In the genomic region with DNA sequence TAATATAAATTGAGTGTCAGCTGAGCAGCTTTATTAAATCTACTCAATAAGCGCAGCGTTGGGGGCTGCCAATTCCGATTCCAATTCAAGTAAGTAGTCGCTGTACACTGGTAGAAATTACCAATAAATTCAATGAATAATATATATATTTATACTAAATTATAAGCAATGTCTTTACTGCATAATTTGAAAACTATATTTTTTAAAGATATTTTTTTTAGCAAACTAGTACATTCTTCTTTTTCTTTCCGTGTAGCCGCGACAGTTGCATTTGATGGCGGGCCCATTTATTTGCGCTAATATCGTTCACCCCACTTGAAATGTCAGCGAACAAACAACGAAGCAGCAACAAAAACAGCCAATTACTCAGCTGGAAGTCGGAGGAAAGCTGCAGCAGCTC, we compare ENCODE assay signal across 1 fruit fly cellular context.
TF ChIP-seq lines count a peak whose summit lies in the region.

No protein-coding gene starts in this region.

TF ChIP-seq in whole organism, embryonic, 481 proteins besides CTCF, POLR2A, EP300 and RAD21 (continued from another document and continues in another):
- no peak for TF ChIP-seq CG1792 (GFP tag; optimal IDR thresholded peaks at IDR 0.05; lab: Kevin White, UChicago)
- TF ChIP-seq CG43689 (GFP tag; IDR thresholded peaks at IDR 0.05; lab: Robert Waterston, UW) = peak; percentile 47; the same call in 1 of the 2 replicates
- TF ChIP-seq CG4730 (GFP tag; IDR thresholded peaks at IDR 0.05; lab: Robert Waterston, UW) = no peak; the same call in 1 of the 2 replicates
- TF ChIP-seq mirr (GFP tag; optimal IDR thresholded peaks at IDR 0.05; lab: Kevin White, UChicago) = no peak
- TF ChIP-seq Atf-2 (GFP tag; optimal IDR thresholded peaks at IDR 0.05; lab: Kevin White, UChicago) = no peak
- TF ChIP-seq cg (GFP tag; optimal IDR thresholded peaks at IDR 0.05; lab: Kevin White, UChicago) = no peak
- TF ChIP-seq CoRest (tag; optimal IDR thresholded peaks at IDR 0.05; lab: Kevin White, UChicago) = peak; percentile 54
- peak; percentile 72 for TF ChIP-seq Ptx1 (GFP tag; IDR thresholded peaks at IDR 0.05; lab: Robert Waterston, UW)
- peak; percentile 74 for TF ChIP-seq dmrt99B (tag; optimal IDR thresholded peaks at IDR 0.05; lab: Kevin White, UChicago)
- peak; percentile 49; the same call in 1 of the 3 replicates for TF ChIP-seq Optix (GFP tag; IDR thresholded peaks at IDR 0.05; lab: Robert Waterston, UW)
- peak; percentile 61 for TF ChIP-seq Asciz (GFP tag; optimal IDR thresholded peaks at IDR 0.05; lab: Kevin White, UChicago)
- no peak for TF ChIP-seq CHES-1-like (GFP tag; optimal IDR thresholded peaks at IDR 0.05; lab: Kevin White, UChicago)
- no peak for TF ChIP-seq Nf-YC (tag; optimal IDR thresholded peaks at IDR 0.05; lab: Kevin White, UChicago)
- TF ChIP-seq CG4328 (GFP tag; optimal IDR thresholded peaks at IDR 0.05; lab: Kevin White, UChicago) = no peak
- peak; percentile 58; the same call in 1 of the 3 replicates for TF ChIP-seq ken (GFP tag; IDR thresholded peaks at IDR 0.05; lab: Robert Waterston, UW)
- peak; percentile 30 for TF ChIP-seq NfI (GFP tag; optimal IDR thresholded peaks at IDR 0.05; lab: Kevin White, UChicago)
- TF ChIP-seq corto (GFP tag; optimal IDR thresholded peaks at IDR 0.05; lab: Kevin White, UChicago) = no peak
- TF ChIP-seq CG13424 (tag; optimal IDR thresholded peaks at IDR 0.05; lab: Kevin White, UChicago) = peak; percentile 50
- TF ChIP-seq sqz (GFP tag; optimal IDR thresholded peaks at IDR 0.05; lab: Kevin White, UChicago) = no peak
- TF ChIP-seq CG17829 (tag; optimal IDR thresholded peaks at IDR 0.05; lab: Kevin White, UChicago) = peak; percentile 55
- TF ChIP-seq CG17186 (GFP tag; optimal IDR thresholded peaks at IDR 0.05; lab: Kevin White, UChicago) = no peak
- peak; percentile 61 for TF ChIP-seq CG4424 (GFP tag; optimal IDR thresholded peaks at IDR 0.05; lab: Kevin White, UChicago)
- no peak for TF ChIP-seq ab (GFP tag; optimal IDR thresholded peaks at IDR 0.05; lab: Kevin White, UChicago)
- TF ChIP-seq row (GFP tag; IDR thresholded peaks at IDR 0.05; lab: Robert Waterston, UW) = peak; percentile 72
- TF ChIP-seq Ssrp (tag; optimal IDR thresholded peaks at IDR 0.05; lab: Kevin White, UChicago) = peak; percentile 64
- TF ChIP-seq HLHmδ (GFP tag; optimal IDR thresholded peaks at IDR 0.05; lab: Kevin White, UChicago) = no peak
- no peak for TF ChIP-seq Antp (GFP tag; optimal IDR thresholded peaks at IDR 0.05; lab: Kevin White, UChicago)
- no peak for TF ChIP-seq BEAF-32 (GFP tag; optimal IDR thresholded peaks at IDR 0.05; lab: Kevin White, UChicago)
- TF ChIP-seq CG9215 (GFP tag; IDR thresholded peaks at IDR 0.05; lab: Robert Waterston, UW) = no peak
- no peak for TF ChIP-seq cad (GFP tag; optimal IDR thresholded peaks at IDR 0.05; lab: Kevin White, UChicago)
- no peak for TF ChIP-seq B-H2 (GFP tag; optimal IDR thresholded peaks at IDR 0.05; lab: Kevin White, UChicago)
- peak; percentile 75 for TF ChIP-seq CG12391 (tag; optimal IDR thresholded peaks at IDR 0.05; lab: Kevin White, UChicago)
- no peak for TF ChIP-seq psq (GFP tag; optimal IDR thresholded peaks at IDR 0.05; lab: Kevin White, UChicago)
- TF ChIP-seq CG1529 (GFP tag; optimal IDR thresholded peaks at IDR 0.05; lab: Kevin White, UChicago) = no peak
- no peak; the same call in 1 of the 2 replicates for TF ChIP-seq Awh (GFP tag; IDR thresholded peaks at IDR 0.05; lab: Robert Waterston, UW)
- peak; percentile 29 for TF ChIP-seq HHEX (GFP tag; optimal IDR thresholded peaks at IDR 0.05; lab: Kevin White, UChicago)
- TF ChIP-seq inv (GFP tag; IDR thresholded peaks at IDR 0.05; lab: Robert Waterston, UW; ENCODE audit: partially characterized antibody) = no peak
- TF ChIP-seq fd102C (GFP tag; optimal IDR thresholded peaks at IDR 0.05; lab: Kevin White, UChicago) = no peak
- TF ChIP-seq run (tag; optimal IDR thresholded peaks at IDR 0.05; lab: Kevin White, UChicago) = no peak
- TF ChIP-seq CG31365 (tag; optimal IDR thresholded peaks at IDR 0.05; lab: Kevin White, UChicago) = no peak
- TF ChIP-seq maf-S (GFP tag; optimal IDR thresholded peaks at IDR 0.05; lab: Kevin White, UChicago) = no peak
- no peak for TF ChIP-seq schlank (tag; optimal IDR thresholded peaks at IDR 0.05; lab: Kevin White, UChicago)
- no peak for TF ChIP-seq abd-A (tag; optimal IDR thresholded peaks at IDR 0.05; lab: Kevin White, UChicago)
- no peak for TF ChIP-seq CG2120 (GFP tag; optimal IDR thresholded peaks at IDR 0.05; lab: Kevin White, UChicago)
- TF ChIP-seq TFAM (GFP tag; optimal IDR thresholded peaks at IDR 0.05; lab: Kevin White, UChicago) = no peak
- peak; percentile 8 for TF ChIP-seq Jarid2 (GFP tag; optimal IDR thresholded peaks at IDR 0.05; lab: Kevin White, UChicago)
- TF ChIP-seq Bdp1 (GFP tag; optimal IDR thresholded peaks at IDR 0.05; lab: Kevin White, UChicago) = no peak
- TF ChIP-seq caup (GFP tag; optimal IDR thresholded peaks at IDR 0.05; lab: Kevin White, UChicago; ENCODE audit: severe bottlenecking) = peak; percentile 44
- TF ChIP-seq Dip3 (GFP tag; optimal IDR thresholded peaks at IDR 0.05; lab: Kevin White, UChicago) = no peak
- peak; percentile 31 for TF ChIP-seq Fer3 (tag; optimal IDR thresholded peaks at IDR 0.05; lab: Kevin White, UChicago)
- TF ChIP-seq salm (tag; optimal IDR thresholded peaks at IDR 0.05; lab: Kevin White, UChicago) = no peak
- no peak for TF ChIP-seq CG9876 (GFP tag; optimal IDR thresholded peaks at IDR 0.05; lab: Kevin White, UChicago)
- no peak for TF ChIP-seq tx (GFP tag; optimal IDR thresholded peaks at IDR 0.05; lab: Kevin White, UChicago)
- no peak for TF ChIP-seq CG12071 (GFP tag; optimal IDR thresholded peaks at IDR 0.05; lab: Kevin White, UChicago)
- TF ChIP-seq CG16863 (GFP tag; optimal IDR thresholded peaks at IDR 0.05; lab: Kevin White, UChicago) = no peak
- peak; percentile 70 for TF ChIP-seq CG11695 (GFP tag; IDR thresholded peaks at IDR 0.05; lab: Robert Waterston, UW)
- TF ChIP-seq Ada2b (GFP tag; IDR thresholded peaks at IDR 0.05; lab: Robert Waterston, UW) = peak; percentile 66; the same call in 1 of the 2 replicates
- TF ChIP-seq pho (GFP tag; optimal IDR thresholded peaks at IDR 0.05; lab: Kevin White, UChicago) = no peak
- TF ChIP-seq toy (GFP tag; IDR thresholded peaks at IDR 0.05; lab: Robert Waterston, UW) = no peak
- TF ChIP-seq CG4360 (GFP tag; IDR thresholded peaks at IDR 0.05; lab: Robert Waterston, UW) = no peak
- peak; percentile 40 for TF ChIP-seq CG7556 (GFP tag; optimal IDR thresholded peaks at IDR 0.05; lab: Kevin White, UChicago)
- TF ChIP-seq Chrac-16 (GFP tag; optimal IDR thresholded peaks at IDR 0.05; lab: Kevin White, UChicago) = peak; percentile 44
- TF ChIP-seq hkb (optimal IDR thresholded peaks at IDR 0.05; lab: Kevin White, UChicago) = no peak
- peak; percentile 79 for TF ChIP-seq hkb (GFP tag; IDR thresholded peaks at IDR 0.05; lab: Robert Waterston, UW)
- TF ChIP-seq croc (GFP tag; conservative IDR thresholded peaks at IDR 0.05; lab: Robert Waterston, UW) = peak; percentile 40; the same call in 2 of the 3 replicates
- TF ChIP-seq sc (optimal IDR thresholded peaks at IDR 0.05; lab: Kevin White, UChicago) = no peak
- TF ChIP-seq sc (GFP tag; optimal IDR thresholded peaks at IDR 0.05; lab: Kevin White, UChicago) = peak; percentile 46
- peak; percentile 61 for TF ChIP-seq CG17385 (GFP tag; optimal IDR thresholded peaks at IDR 0.05; lab: Kevin White, UChicago)
- no peak; the same call in 1 of the 2 replicates for TF ChIP-seq sob (GFP tag; IDR thresholded peaks at IDR 0.05; lab: Robert Waterston, UW)
- TF ChIP-seq Med (GFP tag; lab: Kevin White, UChicago) = peak; percentile 43
- peak; percentile 71 for TF ChIP-seq CG6689 (GFP tag; IDR thresholded peaks at IDR 0.05; lab: Robert Waterston, UW)
- TF ChIP-seq Gug (GFP tag; IDR thresholded peaks at IDR 0.05; lab: Robert Waterston, UW) = peak; percentile 34; the same call in 1 of the 4 replicates
- no peak for TF ChIP-seq CG7786 (GFP tag; optimal IDR thresholded peaks at IDR 0.05; lab: Kevin White, UChicago)
- TF ChIP-seq HmgD (GFP tag; optimal IDR thresholded peaks at IDR 0.05; lab: Kevin White, UChicago) = no peak
- peak; percentile 64; the same call in 2 of the 3 replicates for TF ChIP-seq dysf (GFP tag; IDR thresholded peaks at IDR 0.05; lab: Robert Waterston, UW)
- TF ChIP-seq D19B (GFP tag; optimal IDR thresholded peaks at IDR 0.05; lab: Kevin White, UChicago) = peak; percentile 8
- TF ChIP-seq Sox100B (GFP tag; optimal IDR thresholded peaks at IDR 0.05; lab: Kevin White, UChicago) = peak; percentile 63
- TF ChIP-seq CG2116 (GFP tag; optimal IDR thresholded peaks at IDR 0.05; lab: Kevin White, UChicago) = no peak
- TF ChIP-seq Sin3A (optimal IDR thresholded peaks at IDR 0.05; lab: Kevin White, UChicago) = no peak
- 0 out of 2 replicates have a peak, but pooled peaks have one; percentile 7 for TF ChIP-seq cas (GFP tag; IDR thresholded peaks at IDR 0.05; lab: Robert Waterston, UW)
- TF ChIP-seq Nf-YB (GFP tag; optimal IDR thresholded peaks at IDR 0.05; lab: Kevin White, UChicago) = peak; percentile 1
- no peak for TF ChIP-seq h (optimal IDR thresholded peaks at IDR 0.05; lab: Kevin White, UChicago)
- no peak for TF ChIP-seq zfh2 (GFP tag; optimal IDR thresholded peaks at IDR 0.05; lab: Kevin White, UChicago)
- no peak for TF ChIP-seq fru (optimal IDR thresholded peaks at IDR 0.05; lab: Kevin White, UChicago)
- TF ChIP-seq CG14710 (tag; optimal IDR thresholded peaks at IDR 0.05; lab: Kevin White, UChicago) = peak; percentile 61
- TF ChIP-seq repo (GFP tag; optimal IDR thresholded peaks at IDR 0.05; lab: Kevin White, UChicago) = no peak
- peak; percentile 16 for TF ChIP-seq nerfin-1 (tag; optimal IDR thresholded peaks at IDR 0.05; lab: Kevin White, UChicago)
- no peak for TF ChIP-seq CG17912 (GFP tag; optimal IDR thresholded peaks at IDR 0.05; lab: Kevin White, UChicago)
- 0 out of 2 replicates have a peak, but pooled peaks have one; percentile 51 for TF ChIP-seq chm (GFP tag; IDR thresholded peaks at IDR 0.05; lab: Robert Waterston, UW)
- TF ChIP-seq NFAT (GFP tag; IDR thresholded peaks at IDR 0.05; lab: Robert Waterston, UW) = no peak
- TF ChIP-seq dan (GFP tag; IDR thresholded peaks at IDR 0.05; lab: Robert Waterston, UW) = no peak
- no peak for TF ChIP-seq Max (GFP tag; optimal IDR thresholded peaks at IDR 0.05; lab: Kevin White, UChicago)
- TF ChIP-seq Aef1 (GFP tag; IDR thresholded peaks at IDR 0.05; lab: Robert Waterston, UW) = peak; percentile 32; the same call in 1 of the 3 replicates
- TF ChIP-seq aop (GFP tag; IDR thresholded peaks at IDR 0.05; lab: Robert Waterston, UW) = no peak
- no peak for TF ChIP-seq luna (GFP tag; optimal IDR thresholded peaks at IDR 0.05; lab: Kevin White, UChicago)
- TF ChIP-seq gsb (GFP tag; IDR thresholded peaks at IDR 0.05; lab: Robert Waterston, UW) = no peak
- TF ChIP-seq Dll (GFP tag; IDR thresholded peaks at IDR 0.05; lab: Robert Waterston, UW; ENCODE audit: partially characterized antibody) = no peak
- peak; percentile 42 for TF ChIP-seq CG8290 (GFP tag; optimal IDR thresholded peaks at IDR 0.05; lab: Kevin White, UChicago)
- TF ChIP-seq CG8290 (tag; optimal IDR thresholded peaks at IDR 0.05; lab: Kevin White, UChicago) = no peak
- no peak for TF ChIP-seq exex (tag; optimal IDR thresholded peaks at IDR 0.05; lab: Kevin White, UChicago)
- TF ChIP-seq CG11504 (tag; optimal IDR thresholded peaks at IDR 0.05; lab: Kevin White, UChicago) = peak; percentile 74
- TF ChIP-seq pan (optimal IDR thresholded peaks at IDR 0.05; lab: Kevin White, UChicago) = no peak
- peak in 1 of 2 experiments; percentile 61 for TF ChIP-seq pan (GFP tag; optimal IDR thresholded peaks at IDR 0.05 in 1 of 2, IDR thresholded peaks at IDR 0.05 in 1 of 2)
- no peak for TF ChIP-seq CG10321 (GFP tag; IDR thresholded peaks at IDR 0.05; lab: Robert Waterston, UW)
- no peak for TF ChIP-seq slou (GFP tag; optimal IDR thresholded peaks at IDR 0.05; lab: Kevin White, UChicago)
- TF ChIP-seq CG14965 (GFP tag; optimal IDR thresholded peaks at IDR 0.05; lab: Kevin White, UChicago; ENCODE audit: borderline replicate concordance) = no peak
- TF ChIP-seq chinmo (GFP tag; IDR thresholded peaks at IDR 0.05; lab: Robert Waterston, UW; ENCODE audit: partially characterized antibody) = no peak
- no peak for TF ChIP-seq CG12236 (GFP tag; optimal IDR thresholded peaks at IDR 0.05; lab: Kevin White, UChicago)
- peak; percentile 62 for TF ChIP-seq Abd-B (GFP tag; optimal IDR thresholded peaks at IDR 0.05; lab: Kevin White, UChicago)
- TF ChIP-seq rib (GFP tag; IDR thresholded peaks at IDR 0.05; lab: Robert Waterston, UW) = no peak
- TF ChIP-seq CG7839 (tag; optimal IDR thresholded peaks at IDR 0.05; lab: Kevin White, UChicago) = peak; percentile 64
- TF ChIP-seq trh (GFP tag; optimal IDR thresholded peaks at IDR 0.05; lab: Kevin White, UChicago) = peak; percentile 43
- no peak for TF ChIP-seq ash1 (GFP tag; optimal IDR thresholded peaks at IDR 0.05; lab: Kevin White, UChicago)
- TF ChIP-seq CG33557 (GFP tag; optimal IDR thresholded peaks at IDR 0.05; lab: Kevin White, UChicago) = no peak
- no peak for TF ChIP-seq Kr (GFP tag; optimal IDR thresholded peaks at IDR 0.05; lab: Kevin White, UChicago)
- TF ChIP-seq CG15479 (GFP tag; optimal IDR thresholded peaks at IDR 0.05; lab: Kevin White, UChicago) = no peak
- TF ChIP-seq nom (GFP tag; optimal IDR thresholded peaks at IDR 0.05; lab: Kevin White, UChicago) = peak; percentile 20
- TF ChIP-seq amos (GFP tag; IDR thresholded peaks at IDR 0.05; lab: Robert Waterston, UW; ENCODE audit: partially characterized antibody) = no peak
- peak; percentile 60 for TF ChIP-seq fd96Cb (tag; optimal IDR thresholded peaks at IDR 0.05; lab: Kevin White, UChicago)
- no peak for TF ChIP-seq CG8089 (GFP tag; optimal IDR thresholded peaks at IDR 0.05; lab: Kevin White, UChicago)
- no peak for TF ChIP-seq CG8281 (tag; optimal IDR thresholded peaks at IDR 0.05; lab: Kevin White, UChicago)
- no peak for TF ChIP-seq CG8478 (optimal IDR thresholded peaks at IDR 0.05; lab: Kevin White, UChicago)
- TF ChIP-seq CG12659 (GFP tag; optimal IDR thresholded peaks at IDR 0.05; lab: Kevin White, UChicago) = peak; percentile 32
- TF ChIP-seq sim (GFP tag; IDR thresholded peaks at IDR 0.05; lab: Robert Waterston, UW) = 0 out of 2 replicates have a peak, but pooled peaks have one; percentile 46
- peak; percentile 35; the same call in 1 of the 2 replicates for TF ChIP-seq ara (GFP tag; IDR thresholded peaks at IDR 0.05; lab: Robert Waterston, UW)
- peak; percentile 27 for TF ChIP-seq tio (GFP tag; optimal IDR thresholded peaks at IDR 0.05; lab: Kevin White, UChicago)
- no peak for TF ChIP-seq CG7963 (GFP tag; IDR thresholded peaks at IDR 0.05; lab: Robert Waterston, UW; ENCODE audit: partially characterized antibody)
- TF ChIP-seq Hmr (GFP tag; optimal IDR thresholded peaks at IDR 0.05; lab: Kevin White, UChicago) = peak; percentile 25
